Worm (Caenorhabditis elegans) whole organism, L2 larva: Measurements from ENCODE around the gene F07A11.4.

Source experiments
- alr-1 ChIP-seq: fragments of 150-350 bp; optimal IDR thresholded peaks from 2 replicates; lab custom pipeline; 2014; ENCODE audit warnings: missing biosample characterization, missing genetic modification characterization
- ceh-82 ChIP-seq: fragments of 150-350 bp; optimal IDR thresholded peaks from 2 replicates; lab custom pipeline; 2014; ENCODE audit warnings: missing biosample characterization, missing genetic modification characterization
- unc-62 ChIP-seq: fragments of 150-350 bp; optimal IDR thresholded peaks from 2 replicates; lab custom pipeline; 2014; ENCODE audit warnings: missing biosample characterization, missing genetic modification reagents, missing genetic modification characterization
- ztf-11 ChIP-seq: sonication (generic microtip); optimal IDR thresholded peaks from 2 replicates; lab custom pipeline; 2017; ENCODE audit warnings: missing biosample characterization, missing genetic modification characterization

DNA sequence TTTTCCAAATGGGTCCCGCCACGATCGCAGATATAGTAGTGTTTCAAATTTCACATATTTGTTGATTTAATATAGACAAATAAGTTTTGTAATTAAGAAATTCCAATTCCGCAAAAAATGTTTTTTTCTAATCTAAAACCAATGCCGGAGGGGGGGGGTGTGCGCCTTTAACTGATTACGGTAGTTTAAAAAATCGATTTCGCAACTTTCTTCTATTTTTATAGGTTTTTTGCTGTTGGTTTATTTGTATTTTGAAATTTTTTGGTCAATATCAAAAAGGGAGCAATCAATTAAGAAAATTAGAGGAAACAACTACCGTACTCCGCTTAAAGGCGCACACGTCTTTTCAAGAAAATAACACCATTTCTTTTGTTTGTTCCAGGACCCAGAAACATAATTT, 9.3 kb upstream of the F07A11.4 start:
- TF ChIP-seq unc-62 (GFP tag; lab: Kevin White, UChicago) (no peak), alr-1 (no peak), ztf-11 (tag; lab: Kevin White, UChicago) (no peak), ceh-82 (tag; lab: Kevin White, UChicago) (no peak)
